Worm (Caenorhabditis elegans) whole organism, early embryonic: ENCODE results near the gene C15C8.4.

ENCODE experiments used
- B0310.2 ChIP-seq: sonication (generic microtip); optimal IDR thresholded peaks from 2 replicates; lab custom pipeline; 2016; ENCODE audit warnings: mild to moderate bottlenecking, missing genetic modification characterization, missing compliant biosample characterization
- F13C5.2 ChIP-seq: sonication (generic microtip); optimal IDR thresholded peaks from 2 replicates; lab custom pipeline; 2017; ENCODE audit warnings: mild to moderate bottlenecking, missing genetic modification characterization, inconsistent platforms, missing compliant biosample characterization
- ama-1 ChIP-seq: fragments of 150-350 bp; optimal IDR thresholded peaks from 2 replicates; lab custom pipeline; 2014
- ceh-13 ChIP-seq: fragments of 200-800 bp; sonication (Bioruptor generic); optimal IDR thresholded peaks from 2 replicates; lab custom pipeline; 2018; ENCODE audit warnings: mild to moderate bottlenecking, missing genetic modification characterization, missing compliant biosample characterization
- ceh-36 ChIP-seq: sonication (generic microtip); optimal IDR thresholded peaks from 2 replicates; lab custom pipeline; 2016; ENCODE audit warnings: missing genetic modification characterization, inconsistent platforms, missing compliant biosample characterization
- flt-1 ChIP-seq: fragments of 200-800 bp; sonication (Bioruptor generic); IDR thresholded peaks from 2 replicates; pipeline ENCODE4 v1.3.6; 2022; ENCODE audit warnings: missing genetic modification characterization, missing compliant biosample characterization
- hmg-4 ChIP-seq: fragments of 200-800 bp; sonication (Bioruptor generic); optimal IDR thresholded peaks from 2 replicates; lab custom pipeline; 2018; ENCODE audit warnings: mild to moderate bottlenecking, missing genetic modification characterization, missing compliant biosample characterization
- sea-1 ChIP-seq: fragments of 200-800 bp; sonication (Bioruptor generic); conservative IDR thresholded peaks from 2 replicates; pipeline ENCODE4 v1.3.6; 2022; ENCODE audit warnings: missing genetic modification characterization, missing compliant biosample characterization
- tbx-11 ChIP-seq: fragments of 200-800 bp; sonication (Bioruptor generic); IDR thresholded peaks from 2 replicates; pipeline ENCODE4 v1.3.6; 2022; ENCODE audit warnings: missing genetic modification characterization, missing compliant biosample characterization

ce11 chrV:12743778-12744502 is 3.3 kb downstream of the C15C8.4 start:
- TF ChIP-seq F13C5.2 = no peak
- no peak for TF ChIP-seq sea-1 (GFP tag; lab: Robert Waterston, UW)
- no peak for TF ChIP-seq flt-1 (GFP tag; lab: Robert Waterston, UW)
- no peak for TF ChIP-seq tbx-11 (GFP tag; lab: Robert Waterston, UW)
- no peak for TF ChIP-seq ama-1 (lab: Kevin White, UChicago)
- no peak for TF ChIP-seq ceh-13
- TF ChIP-seq hmg-4 (GFP tag; lab: Kevin White, UChicago) = no peak
- TF ChIP-seq B0310.2 (tag; lab: Kevin White, UChicago) = no peak
- TF ChIP-seq ceh-36 = no peak
